Fruit fly (Drosophila melanogaster) whole organism, embryonic: ENCODE results near the gene Usp5.

ENCODE experiments used
- Bdp1 ChIP-seq: fragments of 200-800 bp; sonication (Bioruptor generic); optimal IDR thresholded peaks from 3 replicates; lab custom pipeline; 2016; ENCODE audit warnings: missing biosample characterization, missing genetic modification characterization
- CG13123 ChIP-seq: fragments of 200-800 bp; sonication (Bioruptor generic); optimal IDR thresholded peaks from 2 replicates; lab custom pipeline; 2016; ENCODE audit warnings: missing biosample characterization, missing genetic modification characterization
- CG33557 ChIP-seq: fragments of 200-800 bp; sonication (Bioruptor generic); optimal IDR thresholded peaks from 2 replicates; lab custom pipeline; 2019; ENCODE audit warnings: missing biosample characterization, mild to moderate bottlenecking, missing genetic modification characterization, moderate library complexity
- CG6654 ChIP-seq: fragments of 200-800 bp; sonication (Bioruptor generic); optimal IDR thresholded peaks from 2 replicates; lab custom pipeline; 2017; ENCODE audit warnings: missing biosample characterization, mild to moderate bottlenecking, missing genetic modification characterization
- HmgZ ChIP-seq: fragments of 200-800 bp; sonication (Bioruptor generic); optimal IDR thresholded peaks from 2 replicates; lab custom pipeline; 2018; ENCODE audit warnings: missing biosample characterization, mild to moderate bottlenecking, missing genetic modification characterization
- Hmr ChIP-seq: fragments of 200-800 bp; sonication (Bioruptor generic); optimal IDR thresholded peaks from 3 replicates; lab custom pipeline; 2017; ENCODE audit warnings: mild to moderate bottlenecking, missing biosample characterization, missing genetic modification reagents, missing genetic modification characterization
- jing ChIP-seq: fragments of 200-800 bp; sonication (Bioruptor generic); optimal IDR thresholded peaks from 2 replicates; lab custom pipeline; 2018; ENCODE audit warnings: missing biosample characterization, mild to moderate bottlenecking, missing genetic modification characterization
- knrl ChIP-seq: fragments of 200-800 bp; sonication (Bioruptor generic); IDR thresholded peaks from 3 replicates; pipeline ENCODE4 v1.3.6; 2022; ENCODE audit warnings: missing biosample characterization, missing genetic modification characterization; ENCODE audit not compliant: partially characterized antibody
- tin ChIP-seq: fragments of 200-800 bp; sonication (Bioruptor generic); optimal IDR thresholded peaks from 3 replicates; lab custom pipeline; 2016; ENCODE audit warnings: missing biosample characterization, missing genetic modification characterization
- tx ChIP-seq: fragments of 200-800 bp; sonication (Bioruptor generic); optimal IDR thresholded peaks from 2 replicates; lab custom pipeline; 2016; ENCODE audit warnings: missing biosample characterization, missing genetic modification characterization

- TF ChIP-seq HmgZ (tag; lab: Kevin White, UChicago) (no peak), CG33557 (no peak), tx (GFP tag; lab: Kevin White, UChicago) (no peak), tin (GFP tag; lab: Kevin White, UChicago) (no peak), CG13123 (no peak), knrl (GFP tag; lab: Robert Waterston, UW) (peak; percentile 52; the same call in 2 of the 3 replicates), Bdp1 (peak; percentile 98), Hmr (no peak), CG6654 (no peak), jing (GFP tag; lab: Kevin White, UChicago) (no peak)
Observed at dm6 chr3L:3095590-3095989, 52.6 kb downstream of the Usp5 start.
